Fruit fly (Drosophila melanogaster): ENCODE data around the gene RnrL.

The RnrL gene

DNA sequence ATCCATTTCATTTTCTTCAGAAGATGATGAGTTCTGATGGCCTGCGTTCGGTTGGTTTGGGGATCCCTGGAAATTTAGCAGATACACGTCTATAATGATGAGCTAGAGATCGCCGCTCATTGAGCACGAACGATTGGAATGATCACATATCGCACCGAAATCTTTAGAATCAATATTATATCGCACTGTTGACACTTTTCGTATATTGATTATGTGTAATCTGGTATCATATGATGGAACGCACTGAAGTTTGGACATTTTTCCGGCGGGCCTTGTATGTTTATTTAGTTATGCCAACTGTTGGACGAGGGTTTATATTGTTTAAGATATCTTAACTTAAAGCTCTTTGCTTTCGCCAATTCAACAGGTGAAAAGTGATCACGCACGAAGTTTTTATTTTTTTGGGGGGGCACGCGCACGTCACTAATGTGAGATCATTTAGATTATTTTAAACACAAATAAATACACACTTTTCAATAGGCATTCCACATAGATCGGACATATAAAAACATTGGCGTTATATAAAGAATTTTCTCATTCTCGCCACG is 6.6 kb downstream of the RnrL start (continued):
- TF ChIP-seq CG6254 (GFP tag; optimal IDR thresholded peaks at IDR 0.05) (peak; percentile 1), CG8290 (GFP tag; optimal IDR thresholded peaks at IDR 0.05) (no peak), CG8290 (tag; optimal IDR thresholded peaks at IDR 0.05) (peak; percentile 26 to 36), jing (GFP tag; optimal IDR thresholded peaks at IDR 0.05) (no peak), CG13424 (tag; optimal IDR thresholded peaks at IDR 0.05) (peak; percentile 8), CG12659 (GFP tag; optimal IDR thresholded peaks at IDR 0.05) (peak; percentile 26), CG5953 (GFP tag; IDR thresholded peaks at IDR 0.05) (0 out of 2 replicates have a peak, but pooled peaks have one; percentile 10), phol (tag; optimal IDR thresholded peaks at IDR 0.05) (peak; percentile 7), nmo (GFP tag; optimal IDR thresholded peaks at IDR 0.05) (peak; percentile 22), sqz (GFP tag; optimal IDR thresholded peaks at IDR 0.05) (peak; percentile 51), Med (GFP tag) (peak; percentile 75), Antp (GFP tag; optimal IDR thresholded peaks at IDR 0.05) (peak; percentile 18), BEAF-32 (GFP tag; optimal IDR thresholded peaks at IDR 0.05) (peak; percentile 78), CG8281 (tag; optimal IDR thresholded peaks at IDR 0.05) (peak; percentile 16), Dll (GFP tag; IDR thresholded peaks at IDR 0.05; ENCODE audit: partially characterized antibody) (peak; percentile 79), lilli (GFP tag; optimal IDR thresholded peaks at IDR 0.05) (peak; percentile 42), nerfin-1 (tag; optimal IDR thresholded peaks at IDR 0.05) (peak; percentile 10), CG14710 (tag; optimal IDR thresholded peaks at IDR 0.05) (peak; percentile 7), hb (GFP tag; IDR thresholded peaks at IDR 0.05; ENCODE audit: partially characterized antibody) (peak; percentile 68; the same call in 1 of the 3 replicates), sr (GFP tag; IDR thresholded peaks at IDR 0.05) (no peak), H15 (GFP tag; IDR thresholded peaks at IDR 0.05) (0 out of 3 replicates have a peak, but pooled peaks have one; percentile 10), hth (optimal IDR thresholded peaks at IDR 0.05) (no peak), amos (GFP tag; IDR thresholded peaks at IDR 0.05; ENCODE audit: partially characterized antibody) (peak; percentile 60; the same call in 1 of the 2 replicates), Doc3 (GFP tag; IDR thresholded peaks at IDR 0.05; ENCODE audit: partially characterized antibody) (peak; percentile 72; the same call in 2 of the 3 replicates), Nf-YC (tag; optimal IDR thresholded peaks at IDR 0.05) (peak; percentile 2), Oli (tag; optimal IDR thresholded peaks at IDR 0.05) (no peak)

DNA sequence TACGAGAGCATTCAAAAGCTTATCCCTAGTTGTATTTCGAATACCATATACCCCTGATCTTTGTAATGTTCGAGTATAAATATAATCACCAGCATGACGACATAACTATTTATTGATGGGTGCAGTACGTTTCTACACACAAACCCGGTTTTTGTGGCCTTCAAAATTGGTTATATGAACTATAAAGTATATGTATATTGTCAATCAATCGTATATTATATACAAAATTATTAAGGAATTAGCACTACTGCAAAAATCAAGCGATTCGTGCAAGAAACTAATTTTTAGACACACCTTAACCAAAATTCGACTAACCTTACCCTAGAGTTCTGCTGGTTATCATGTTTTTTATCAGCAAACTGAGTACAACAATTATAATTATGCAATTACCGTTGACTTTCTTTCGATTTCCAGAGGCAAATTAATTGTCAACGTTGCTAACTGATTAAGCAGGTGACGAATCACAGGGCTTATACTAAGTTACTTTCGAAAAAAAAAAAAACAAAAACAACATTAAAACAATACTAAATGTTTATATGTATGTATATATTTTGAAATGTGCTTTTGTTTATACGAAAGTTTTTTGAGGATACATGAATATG is 7.5 kb downstream of the RnrL start:
- TF ChIP-seq sug (tag; optimal IDR thresholded peaks at IDR 0.05) (no peak), btn (GFP tag; optimal IDR thresholded peaks at IDR 0.05) (no peak), ranshi (GFP tag; IDR thresholded peaks at IDR 0.05) (no peak), nau (GFP tag; optimal IDR thresholded peaks at IDR 0.05) (no peak), HLH54F (GFP tag; optimal IDR thresholded peaks at IDR 0.05) (no peak), CG12071 (GFP tag; optimal IDR thresholded peaks at IDR 0.05) (no peak), CG3838 (GFP tag; optimal IDR thresholded peaks at IDR 0.05) (no peak), bbx (GFP tag; IDR thresholded peaks at IDR 0.05; ENCODE audit: partially characterized antibody) (no peak), exex (tag; optimal IDR thresholded peaks at IDR 0.05) (peak; percentile 77), CG16813 (GFP tag; IDR thresholded peaks at IDR 0.05; ENCODE audit: partially characterized antibody) (no peak), D19B (GFP tag; optimal IDR thresholded peaks at IDR 0.05) (peak; percentile 66), CG17829 (tag; optimal IDR thresholded peaks at IDR 0.05) (no peak), CrebB (tag; optimal IDR thresholded peaks at IDR 0.05) (no peak), CHES-1-like (GFP tag; optimal IDR thresholded peaks at IDR 0.05) (no peak), cwo (GFP tag; optimal IDR thresholded peaks at IDR 0.05) (no peak), CG2199 (GFP tag; IDR thresholded peaks at IDR 0.05) (no peak), repo (GFP tag; optimal IDR thresholded peaks at IDR 0.05) (no peak), caup (GFP tag; optimal IDR thresholded peaks at IDR 0.05; ENCODE audit: severe bottlenecking) (no peak), CG4404 (GFP tag; IDR thresholded peaks at IDR 0.05) (no peak), jing (GFP tag; optimal IDR thresholded peaks at IDR 0.05) (no peak), kni (GFP tag; optimal IDR thresholded peaks at IDR 0.05) (no peak), CG31365 (tag; optimal IDR thresholded peaks at IDR 0.05) (no peak), eve (GFP tag; optimal IDR thresholded peaks at IDR 0.05) (peak in 1 of 2 experiments; percentile 28), CG31388 (GFP tag; optimal IDR thresholded peaks at IDR 0.05) (no peak)

Data from whole organism, embryonic.